Worm (Caenorhabditis elegans) whole organism, young adult: ENCODE data around the gene ZK813.5.

ENCODE experiments used
- dpl-1 ChIP-seq: fragments of 150-350 bp; optimal IDR thresholded peaks from 2 replicates; lab custom pipeline; 2014; ENCODE audit warnings: missing biosample characterization, missing genetic modification reagents, missing genetic modification characterization
- nfyb-1 ChIP-seq: fragments of 200-800 bp; sonication (Bioruptor generic); IDR thresholded peaks from 2 replicates; pipeline ENCODE4 v1.3.6; 2022; ENCODE audit warnings: missing genetic modification reagents, missing genetic modification characterization, missing compliant biosample characterization
- pha-4 ChIP-seq: fragments of 150-350 bp; sonication (generic microtip); optimal IDR thresholded peaks from 2 replicates; lab custom pipeline; 2014; ENCODE audit warnings: missing biosample characterization, missing genetic modification reagents, missing genetic modification characterization
- tbx-9 ChIP-seq: sonication (generic microtip); optimal IDR thresholded peaks from 2 replicates; lab custom pipeline; 2016; ENCODE audit warnings: borderline replicate concordance, missing genetic modification characterization, inconsistent platforms, missing compliant biosample characterization
- unc-62 ChIP-seq: fragments of 150-350 bp; optimal IDR thresholded peaks from 2 replicates; lab custom pipeline; 2014; ENCODE audit warnings: missing biosample characterization, missing genetic modification reagents, missing genetic modification characterization

DNA sequence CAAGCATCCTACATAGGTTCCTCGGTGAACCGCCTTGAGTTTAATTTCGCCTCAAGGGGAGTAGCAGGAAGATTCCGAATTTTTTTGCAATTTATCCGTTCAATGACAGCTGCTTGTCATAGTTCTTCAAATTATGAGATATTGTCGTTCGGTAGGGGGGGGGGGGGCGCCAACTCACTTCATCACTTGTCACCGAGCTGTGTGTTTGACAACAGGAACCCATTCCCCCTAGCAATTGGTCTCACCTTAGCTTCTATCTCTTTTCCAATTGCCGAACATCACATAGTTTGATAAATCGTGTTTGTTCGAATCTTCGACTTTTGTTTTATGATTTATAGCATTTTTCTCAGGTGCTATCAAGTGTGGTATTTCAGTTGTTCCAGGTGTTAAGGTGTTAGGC is 43.6 kb upstream of the ZK813.5 start:
- TF ChIP-seq nfyb-1 (GFP tag; lab: Robert Waterston, UW) (no peak), dpl-1 (GFP tag; lab: Kevin White, UChicago) (no peak), unc-62 (GFP tag; lab: Kevin White, UChicago) (no peak), pha-4 (tag; lab: Kevin White, UChicago) (no peak), tbx-9 (no peak)
